Fruit fly (Drosophila melanogaster): Measurements from ENCODE around the gene neur.

DNA sequence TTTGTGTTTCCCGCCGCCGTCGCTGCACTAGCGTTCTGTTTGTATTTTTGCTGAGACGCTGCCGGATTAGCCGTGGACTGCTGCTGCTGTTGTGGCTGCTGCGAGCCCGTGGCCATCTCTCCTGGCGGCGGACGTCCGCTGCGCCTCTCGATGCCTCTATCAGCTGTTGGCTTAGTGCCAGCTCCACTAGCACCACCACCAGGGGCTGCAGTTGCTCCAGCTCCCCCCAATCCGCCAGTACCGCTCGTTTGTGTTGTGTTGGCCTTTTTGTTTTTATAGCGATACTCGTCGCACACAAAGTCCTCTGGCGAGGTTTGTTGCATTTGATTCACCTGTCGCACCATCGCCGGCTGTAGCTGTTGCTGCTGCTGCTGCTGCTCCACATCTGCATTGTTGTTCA is 28.6 kb downstream of the neur start:
- TF ChIP-seq psq (optimal IDR thresholded peaks at IDR 0.05) (no peak), CG8478 (optimal IDR thresholded peaks at IDR 0.05) (no peak)
